Fruit fly (Drosophila melanogaster): ENCODE results near the gene CG7970.

DNA sequence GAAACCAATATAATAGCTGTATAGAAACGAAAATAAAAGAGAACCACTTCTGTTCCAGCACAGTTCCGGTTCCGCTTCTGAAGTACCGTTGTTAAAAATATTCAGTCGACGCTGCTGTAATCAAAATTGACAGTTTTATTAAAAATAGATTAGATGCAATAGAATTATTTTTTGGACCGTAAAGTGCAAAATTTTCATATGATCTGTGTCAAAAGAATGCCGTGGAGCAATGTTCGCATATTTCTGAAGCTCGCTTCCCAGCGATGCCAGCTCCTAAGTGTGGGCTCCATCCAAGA lies 49.8 kb upstream of the CG7970 start, which contains the start of the genes CG18170 and CG33791:
- TF ChIP-seq h (optimal IDR thresholded peaks at IDR 0.05) (no peak), psq (optimal IDR thresholded peaks at IDR 0.05) (no peak), insv (optimal IDR thresholded peaks at IDR 0.05) (no peak), ttk (optimal IDR thresholded peaks at IDR 0.05) (no peak), Myc (optimal IDR thresholded peaks at IDR 0.05) (no peak), Sin3A (optimal IDR thresholded peaks at IDR 0.05) (no peak)
